Fruit fly (Drosophila melanogaster): Measurements from ENCODE around the gene DIP-epsilon.

Gene DIP-epsilon

DNA sequence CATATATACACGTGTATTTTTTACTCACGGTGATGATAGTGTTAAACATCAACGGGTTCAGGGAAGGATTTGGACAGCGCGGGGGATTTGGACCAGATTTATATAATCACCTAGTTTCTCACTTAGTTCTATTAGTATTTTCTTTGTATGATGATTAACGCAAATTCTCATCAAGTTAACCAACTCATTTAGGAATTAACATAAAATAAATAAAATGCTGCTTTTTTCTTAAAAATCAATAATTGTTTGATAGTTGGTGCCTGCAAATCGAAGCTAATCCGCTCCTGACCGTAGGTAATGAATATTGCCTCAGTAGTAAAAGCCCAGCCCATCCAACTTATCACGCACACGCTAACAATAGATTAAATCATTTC lies 59.3 kb downstream of the DIP-epsilon start (continued):
- TF ChIP-seq CG14860 (GFP tag; IDR thresholded peaks at IDR 0.05; ENCODE audit: partially characterized antibody) (no peak), so (GFP tag; IDR thresholded peaks at IDR 0.05) (peak; percentile 79; the same call in 1 of the 3 replicates), NFAT (GFP tag; IDR thresholded peaks at IDR 0.05) (peak; percentile 65), CG11247 (GFP tag; IDR thresholded peaks at IDR 0.05) (peak; percentile 81), Ptx1 (GFP tag; IDR thresholded peaks at IDR 0.05) (peak; percentile 94), gsb (GFP tag; IDR thresholded peaks at IDR 0.05) (peak; percentile 78), Mad (GFP tag; optimal IDR thresholded peaks at IDR 0.05) (peak; percentile 48), slou (GFP tag; optimal IDR thresholded peaks at IDR 0.05) (peak; percentile 80), vfl (GFP tag; optimal IDR thresholded peaks at IDR 0.05) (peak; percentile 79), CG7745 (tag; optimal IDR thresholded peaks at IDR 0.05) (no peak), CG9437 (GFP tag; optimal IDR thresholded peaks at IDR 0.05) (peak; percentile 27), Awh (GFP tag; IDR thresholded peaks at IDR 0.05) (no peak), CG9817 (tag; optimal IDR thresholded peaks at IDR 0.05) (peak; percentile 94), CG17802 (tag; optimal IDR thresholded peaks at IDR 0.05) (peak; percentile 35), corto (GFP tag; optimal IDR thresholded peaks at IDR 0.05) (no peak), dpn (GFP tag; optimal IDR thresholded peaks at IDR 0.05) (peak; percentile 83 to 88), CG13775 (GFP tag; optimal IDR thresholded peaks at IDR 0.05) (peak; percentile 57), da (GFP tag; optimal IDR thresholded peaks at IDR 0.05) (peak; percentile 38), zf30C (GFP tag; optimal IDR thresholded peaks at IDR 0.05) (no peak), odd (GFP tag; optimal IDR thresholded peaks at IDR 0.05) (peak; percentile 51), maf-S (GFP tag; optimal IDR thresholded peaks at IDR 0.05) (peak; percentile 70), Dfd (GFP tag; optimal IDR thresholded peaks at IDR 0.05) (no peak), CG17568 (GFP tag; optimal IDR thresholded peaks at IDR 0.05) (no peak), eyg (GFP tag; optimal IDR thresholded peaks at IDR 0.05) (peak; percentile 70), gsb-n (tag; optimal IDR thresholded peaks at IDR 0.05) (peak; percentile 23), nau (GFP tag; optimal IDR thresholded peaks at IDR 0.05) (peak; percentile 65), CG3847 (GFP tag; IDR thresholded peaks at IDR 0.05) (peak; percentile 92), CG31388 (GFP tag; optimal IDR thresholded peaks at IDR 0.05) (peak; percentile 58), ham (GFP tag; IDR thresholded peaks at IDR 0.05) (peak; percentile 51; the same call in 1 of the 2 replicates), Xbp1 (GFP tag; optimal IDR thresholded peaks at IDR 0.05) (peak; percentile 72), CG18476 (GFP tag; optimal IDR thresholded peaks at IDR 0.05) (peak; percentile 57), CG7372 (GFP tag; IDR thresholded peaks at IDR 0.05) (peak; percentile 89), pita (GFP tag; optimal IDR thresholded peaks at IDR 0.05) (no peak), Hr3 (GFP tag; optimal IDR thresholded peaks at IDR 0.05) (peak; percentile 75), Doc2 (GFP tag; IDR thresholded peaks at IDR 0.05) (peak; percentile 63), Mrtf (GFP tag; IDR thresholded peaks at IDR 0.05) (peak; percentile 82), CG7987 (GFP tag; optimal IDR thresholded peaks at IDR 0.05) (peak; percentile 48), Gug (GFP tag; IDR thresholded peaks at IDR 0.05) (peak; percentile 74; the same call in 3 of the 4 replicates), HHEX (GFP tag; optimal IDR thresholded peaks at IDR 0.05) (peak; percentile 85), CG11504 (tag; optimal IDR thresholded peaks at IDR 0.05) (peak; percentile 91), CG12659 (GFP tag; optimal IDR thresholded peaks at IDR 0.05) (peak; percentile 87), CoRest (tag; optimal IDR thresholded peaks at IDR 0.05) (peak; percentile 93), sna (GFP tag; IDR thresholded peaks at IDR 0.05; ENCODE audit: partially characterized antibody) (no peak), ewg (GFP tag; optimal IDR thresholded peaks at IDR 0.05) (peak; percentile 49), CG14050 (GFP tag; IDR thresholded peaks at IDR 0.05) (peak; percentile 70; the same call in 2 of the 3 replicates), CG3281 (GFP tag; optimal IDR thresholded peaks at IDR 0.05) (peak; percentile 90), slp2 (GFP tag; optimal IDR thresholded peaks at IDR 0.05) (peak; percentile 36), bsh (GFP tag; optimal IDR thresholded peaks at IDR 0.05) (peak in 1 of 2 experiments; percentile 66), CG42726 (GFP tag; IDR thresholded peaks at IDR 0.05; ENCODE audit: partially characterized antibody) (no peak), CG5180 (GFP tag; optimal IDR thresholded peaks at IDR 0.05) (peak; percentile 64)
